Fruit fly (Drosophila melanogaster): Measurements from ENCODE around the gene CG9981.

Gene CG9981

DNA sequence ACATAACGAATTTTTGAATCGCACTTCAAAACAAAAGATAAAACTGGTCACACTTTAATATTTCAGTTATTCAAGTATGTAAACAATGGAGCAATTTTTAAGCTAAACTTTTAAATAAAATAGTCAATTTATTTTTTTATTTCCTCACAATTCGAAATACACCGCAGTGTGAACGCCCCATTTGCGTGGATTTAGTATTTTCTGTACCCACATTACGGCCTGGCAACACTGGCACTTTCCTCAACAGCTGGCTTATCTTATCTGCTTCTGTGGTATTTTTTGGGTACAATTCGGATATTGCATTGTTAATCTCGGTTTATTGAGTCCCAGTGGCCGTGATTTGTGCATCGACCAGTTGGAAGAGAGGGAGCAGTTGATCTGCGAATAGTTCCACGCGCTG is 54.9 kb downstream of the CG9981 start, which contains the start of gene sl:
Gene sl, plus strand, starts transcription at position 254 of the 400 bp plus-strand sequence.
- no peak for TF ChIP-seq Hr83 (GFP tag; optimal IDR thresholded peaks at IDR 0.05; ENCODE audit: poor library complexity, severe bottlenecking)
- TF ChIP-seq psq (GFP tag; optimal IDR thresholded peaks at IDR 0.05), result no peak
- TF ChIP-seq rgr (GFP tag; optimal IDR thresholded peaks at IDR 0.05), result no peak
- TF ChIP-seq Myc (optimal IDR thresholded peaks at IDR 0.05), result peak; percentile 12
- TF ChIP-seq tai (GFP tag; optimal IDR thresholded peaks at IDR 0.05), result no peak
- no peak for TF ChIP-seq HLH106 (tag; optimal IDR thresholded peaks at IDR 0.05)
- TF ChIP-seq Hnf4 (GFP tag; optimal IDR thresholded peaks at IDR 0.05), result no peak
- peak; percentile 80 for TF ChIP-seq N (GFP tag; optimal IDR thresholded peaks at IDR 0.05)
- TF ChIP-seq Vsx2 (GFP tag; optimal IDR thresholded peaks at IDR 0.05; ENCODE audit: partially characterized antibody), result no peak
- TF ChIP-seq sage (GFP tag; optimal IDR thresholded peaks at IDR 0.05), result no peak
- TF ChIP-seq lola (GFP tag; optimal IDR thresholded peaks at IDR 0.05), result no peak
- TF ChIP-seq usp (GFP tag; optimal IDR thresholded peaks at IDR 0.05), result no peak
- TF ChIP-seq woc (GFP tag; optimal IDR thresholded peaks at IDR 0.05), result peak; percentile 17
